Fruit fly (Drosophila melanogaster): ENCODE results near the gene Cpr67Fa1.

Cpr67Fa1 gene

dm6 chr3L:10855419-10856213, 34.2 kb upstream of the Cpr67Fa1 start (continued):
- peak; percentile 90 to 94 for TF ChIP-seq ss (GFP tag; optimal IDR thresholded peaks at IDR 0.05)
- TF ChIP-seq fkh (GFP tag; optimal IDR thresholded peaks at IDR 0.05) = peak; percentile 7
- TF ChIP-seq CG6854 (GFP tag; optimal IDR thresholded peaks at IDR 0.05) = peak; percentile 73
- peak; percentile 85 for TF ChIP-seq CG16779 (tag; optimal IDR thresholded peaks at IDR 0.05)
- peak; percentile 86 for TF ChIP-seq fd59A (GFP tag; optimal IDR thresholded peaks at IDR 0.05)
- peak; percentile 92 for TF ChIP-seq spab (GFP tag; optimal IDR thresholded peaks at IDR 0.05)
- TF ChIP-seq Hr38 (GFP tag; optimal IDR thresholded peaks at IDR 0.05) = no peak
- peak; percentile 94 for TF ChIP-seq Ets96B (tag; optimal IDR thresholded peaks at IDR 0.05)
- TF ChIP-seq achi (GFP tag; optimal IDR thresholded peaks at IDR 0.05) = peak; percentile 93
- peak; percentile 94 for TF ChIP-seq Blimp-1 (GFP tag; optimal IDR thresholded peaks at IDR 0.05)
- peak; percentile 89 for TF ChIP-seq CG6792 (GFP tag; optimal IDR thresholded peaks at IDR 0.05)
- peak; percentile 69 for TF ChIP-seq Eip93F (GFP tag; optimal IDR thresholded peaks at IDR 0.05)
- peak; percentile 91 for TF ChIP-seq CG9139 (GFP tag; optimal IDR thresholded peaks at IDR 0.05)
- peak; percentile 91 for TF ChIP-seq svp (GFP tag)
- peak; percentile 87 for TF ChIP-seq CG7368 (GFP tag; optimal IDR thresholded peaks at IDR 0.05)
- peak; percentile 93 for TF ChIP-seq CG32006 (GFP tag; optimal IDR thresholded peaks at IDR 0.05)
- TF ChIP-seq eg (GFP tag; IDR thresholded peaks at IDR 0.05) = peak; percentile 89
- peak; percentile 92 for TF ChIP-seq CG10669 (GFP tag; optimal IDR thresholded peaks at IDR 0.05)
- TF ChIP-seq CG31627 (GFP tag; optimal IDR thresholded peaks at IDR 0.05) = peak; percentile 84
- peak; percentile 80 for TF ChIP-seq Sox102F (GFP tag; optimal IDR thresholded peaks at IDR 0.05)
- TF ChIP-seq CG3032 (tag; optimal IDR thresholded peaks at IDR 0.05) = peak; percentile 95

DNA sequence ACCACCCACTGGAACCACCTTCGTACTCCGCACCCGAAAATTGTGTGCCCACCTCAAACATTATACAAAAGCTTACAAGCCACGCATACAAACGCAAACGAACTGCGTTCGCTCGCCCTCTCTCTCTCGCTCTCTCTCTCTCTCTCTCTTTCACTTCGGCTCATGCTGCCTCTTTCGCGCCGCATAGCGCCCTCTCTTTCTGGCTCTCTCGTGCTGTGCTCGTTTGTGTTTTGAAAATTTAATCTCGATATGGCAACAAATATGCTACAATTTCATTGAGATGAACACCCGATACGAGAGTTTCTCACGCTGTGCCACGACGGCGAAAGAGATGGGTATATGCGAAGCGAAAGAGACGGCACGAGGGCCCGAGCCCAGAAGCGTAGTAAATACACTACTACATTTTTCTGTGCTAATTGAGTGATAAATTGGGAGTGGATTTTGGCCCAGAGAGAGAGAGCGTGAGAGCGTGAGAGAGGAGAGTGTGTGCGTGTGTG, 33.2 kb upstream of the Cpr67Fa1 start:
- TF ChIP-seq Eip93F (GFP tag; optimal IDR thresholded peaks at IDR 0.05) (no peak), dsx (GFP tag; optimal IDR thresholded peaks at IDR 0.05; ENCODE audit: poor library complexity, severe bottlenecking) (peak; percentile 90), Smox (GFP tag; optimal IDR thresholded peaks at IDR 0.05) (peak; percentile 41), CG3919 (GFP tag; optimal IDR thresholded peaks at IDR 0.05) (peak; percentile 21), Sox15 (GFP tag; optimal IDR thresholded peaks at IDR 0.05) (no peak), acj6 (GFP tag; optimal IDR thresholded peaks at IDR 0.05) (no peak), svp (GFP tag) (peak; percentile 83), CG16779 (tag; optimal IDR thresholded peaks at IDR 0.05) (peak; percentile 44), CG1621 (tag; optimal IDR thresholded peaks at IDR 0.05) (peak; percentile 53), Lpt (GFP tag; optimal IDR thresholded peaks at IDR 0.05) (peak; percentile 62), CG7368 (GFP tag; optimal IDR thresholded peaks at IDR 0.05) (peak; percentile 34), CG8632 (GFP tag; optimal IDR thresholded peaks at IDR 0.05) (no peak), Gug (GFP tag; IDR thresholded peaks at IDR 0.05) (0 out of 2 replicates have a peak, but pooled peaks have one; percentile 21), Met (GFP tag; optimal IDR thresholded peaks at IDR 0.05) (peak; percentile 42), Eip75B (GFP tag; optimal IDR thresholded peaks at IDR 0.05) (peak; percentile 32), CG10669 (GFP tag; optimal IDR thresholded peaks at IDR 0.05) (peak; percentile 3), Eip78C (GFP tag) (peak; percentile 60), fd59A (GFP tag; optimal IDR thresholded peaks at IDR 0.05) (no peak), CG11294 (GFP tag; IDR thresholded peaks at IDR 0.05) (no peak), CG11902 (GFP tag; optimal IDR thresholded peaks at IDR 0.05) (no peak), CG6163 (GFP tag; IDR thresholded peaks at IDR 0.05) (peak; percentile 71), pdm3 (GFP tag; optimal IDR thresholded peaks at IDR 0.05) (peak; percentile 8), CG15336 (GFP tag; IDR thresholded peaks at IDR 0.05) (peak; percentile 53), CG6808 (GFP tag; optimal IDR thresholded peaks at IDR 0.05) (peak; percentile 24), fkh (GFP tag; optimal IDR thresholded peaks at IDR 0.05) (peak; percentile 89), eg (GFP tag; IDR thresholded peaks at IDR 0.05) (peak; percentile 61; the same call in 2 of the 3 replicates), net (GFP tag; optimal IDR thresholded peaks at IDR 0.05) (peak; percentile 45), fd85E (GFP tag; optimal IDR thresholded peaks at IDR 0.05) (peak; percentile 24), Sox102F (GFP tag; optimal IDR thresholded peaks at IDR 0.05) (peak; percentile 59), CG6276 (GFP tag; optimal IDR thresholded peaks at IDR 0.05) (peak; percentile 19), CG4318 (GFP tag; optimal IDR thresholded peaks at IDR 0.05) (no peak), spab (GFP tag; optimal IDR thresholded peaks at IDR 0.05) (peak; percentile 17), esn (GFP tag; optimal IDR thresholded peaks at IDR 0.05) (peak; percentile 23), CG32006 (GFP tag; optimal IDR thresholded peaks at IDR 0.05) (no peak), vri (GFP tag; optimal IDR thresholded peaks at IDR 0.05) (peak; percentile 44), CG6854 (GFP tag; optimal IDR thresholded peaks at IDR 0.05) (peak; percentile 76), Ets96B (tag; optimal IDR thresholded peaks at IDR 0.05) (peak; percentile 26), Sox14 (GFP tag; optimal IDR thresholded peaks at IDR 0.05) (peak; percentile 56)

Data from whole organism, prepupa.